Worm (Caenorhabditis elegans) whole organism, L4 larva: ENCODE measurements around the gene rpl-11.2.

Experiments
- D1046.2 ChIP-seq: fragments of 200-800 bp; sonication (Bioruptor generic); IDR thresholded peaks from 2 replicates; pipeline ENCODE4 v1.3.6; 2022; ENCODE audit warnings: missing genetic modification characterization, missing compliant biosample characterization
- F10B5.3 ChIP-seq: sonication (generic microtip); optimal IDR thresholded peaks from 2 replicates; lab custom pipeline; 2016; ENCODE audit warnings: mild to moderate bottlenecking, missing genetic modification characterization, missing compliant biosample characterization
- F26F4.8 ChIP-seq: fragments of 200-800 bp; sonication (Bioruptor generic); conservative IDR thresholded peaks from 2 replicates; pipeline ENCODE4 v1.3.6; 2022; ENCODE audit warnings: missing genetic modification characterization, missing compliant biosample characterization
- F37D6.2 ChIP-seq: sonication (generic microtip); optimal IDR thresholded peaks from 2 replicates; lab custom pipeline; 2016; ENCODE audit warnings: mild to moderate bottlenecking, missing genetic modification characterization, missing compliant biosample characterization
- T20F7.1 ChIP-seq: fragments of 200-800 bp; sonication (Bioruptor generic); optimal IDR thresholded peaks from 2 replicates; lab custom pipeline; 2018; ENCODE audit warnings: mild to moderate bottlenecking, missing genetic modification characterization, missing compliant biosample characterization
- Y48G9A.11 ChIP-seq: fragments of 200-800 bp; sonication (Bioruptor generic); IDR thresholded peaks from 2 replicates; pipeline ENCODE4 v1.3.6; 2022; ENCODE audit warnings: missing genetic modification reagents, missing genetic modification characterization, missing compliant biosample characterization
- Y5F2A.4 ChIP-seq: fragments of 200-800 bp; sonication (Bioruptor generic); optimal IDR thresholded peaks from 2 replicates; lab custom pipeline; 2018; ENCODE audit warnings: mild to moderate bottlenecking, missing genetic modification characterization, missing compliant biosample characterization
- Y75B8A.6 ChIP-seq: fragments of 200-800 bp; sonication (Bioruptor generic); IDR thresholded peaks from 2 replicates; pipeline ENCODE4 v1.3.6; 2022; ENCODE audit warnings: missing genetic modification reagents, missing genetic modification characterization, missing compliant biosample characterization
- ZK337.2 ChIP-seq: fragments of 200-800 bp; sonication (Bioruptor generic); IDR thresholded peaks from 2 replicates; pipeline ENCODE4 v1.3.6; 2022; ENCODE audit warnings: missing genetic modification reagents, missing genetic modification characterization, missing compliant biosample characterization
- aha-1 ChIP-seq: fragments of 150-350 bp; peaks from one replicate; lab custom pipeline; 2014; ENCODE audit warnings: missing biosample characterization, missing genetic modification characterization
- aly-2 ChIP-seq: sonication (generic microtip); optimal IDR thresholded peaks from 2 replicates; lab custom pipeline; 2018; ENCODE audit warnings: missing biosample characterization, missing genetic modification characterization
- ama-1 ChIP-seq: fragments of 150-350 bp; optimal IDR thresholded peaks from 2 replicates; lab custom pipeline; 2014; ENCODE audit warnings: inconsistent platforms, mixed read lengths
- arid-1 ChIP-seq: fragments of 200-800 bp; sonication (Bioruptor generic); conservative IDR thresholded peaks from 2 replicates; pipeline ENCODE4 v1.3.6; 2022; ENCODE audit warnings: missing genetic modification reagents, missing genetic modification characterization, missing compliant biosample characterization
- attf-4 ChIP-seq: sonication (generic microtip); optimal IDR thresholded peaks from 3 replicates; lab custom pipeline; 2017; ENCODE audit warnings: missing biosample characterization, missing genetic modification characterization
- ceh-28 ChIP-seq: fragments of 150-350 bp; optimal IDR thresholded peaks from 2 replicates; lab custom pipeline; 2014; ENCODE audit warnings: missing biosample characterization, missing genetic modification reagents, missing genetic modification characterization
- ceh-32 ChIP-seq: sonication (generic microtip); optimal IDR thresholded peaks from 2 replicates; lab custom pipeline; 2016; ENCODE audit warnings: mild to moderate bottlenecking, missing genetic modification characterization, missing compliant biosample characterization; ENCODE audit not compliant: poor library complexity
- ceh-62 ChIP-seq: sonication (generic microtip); optimal IDR thresholded peaks from 2 replicates; lab custom pipeline; 2017; ENCODE audit warnings: missing biosample characterization, missing genetic modification characterization
- ceh-82 ChIP-seq: sonication (generic microtip); optimal IDR thresholded peaks from 2 replicates; lab custom pipeline; 2017; ENCODE audit warnings: missing biosample characterization, missing genetic modification characterization
- ces-1 ChIP-seq: fragments of 150-350 bp; sonication (generic microtip); optimal IDR thresholded peaks from 4 replicates; lab custom pipeline; 2014; ENCODE audit warnings: missing biosample characterization, missing genetic modification reagents, missing genetic modification characterization
- cey-2 ChIP-seq: sonication (generic microtip); optimal IDR thresholded peaks from 3 replicates; lab custom pipeline; 2017; ENCODE audit warnings: missing genetic modification characterization, mild to moderate bottlenecking, missing compliant biosample characterization, antibody characterized with exemption, borderline replicate concordance; ENCODE audit not compliant: insufficient read depth
- ctbp-1 ChIP-seq: fragments of 200-800 bp; sonication (Bioruptor generic); IDR thresholded peaks from 2 replicates; pipeline ENCODE4 v1.3.6; 2022; ENCODE audit warnings: missing genetic modification reagents, missing genetic modification characterization, missing compliant biosample characterization
- daf-12 ChIP-seq: fragments of 150-350 bp; optimal IDR thresholded peaks from 2 replicates; lab custom pipeline; 2014; ENCODE audit warnings: missing biosample characterization, missing genetic modification reagents, missing genetic modification characterization
- daf-8 ChIP-seq: fragments of 200-800 bp; sonication (Bioruptor generic); IDR thresholded peaks from 2 replicates; pipeline ENCODE4 v1.3.6; 2022; ENCODE audit warnings: missing genetic modification characterization, missing compliant biosample characterization
- dmd-6 ChIP-seq: fragments of 200-800 bp; sonication (Bioruptor generic); IDR thresholded peaks from 2 replicates; pipeline ENCODE4 v1.3.6; 2022; ENCODE audit warnings: missing genetic modification reagents, missing genetic modification characterization, missing compliant biosample characterization
- dmd-8 ChIP-seq: fragments of 200-800 bp; sonication (Bioruptor generic); IDR thresholded peaks from 2 replicates; pipeline ENCODE4 v1.3.6; 2022; ENCODE audit warnings: missing genetic modification characterization, missing compliant biosample characterization
- dmd-9 ChIP-seq: fragments of 200-800 bp; sonication (Bioruptor generic); IDR thresholded peaks from 2 replicates; pipeline ENCODE4 v1.3.6; 2022; ENCODE audit warnings: missing genetic modification reagents, missing genetic modification characterization, missing compliant biosample characterization
- egl-43 ChIP-seq: fragments of 200-800 bp; sonication (Bioruptor generic); IDR thresholded peaks from 2 replicates; pipeline ENCODE4 v1.3.6; 2022; ENCODE audit warnings: missing genetic modification reagents, missing genetic modification characterization, missing compliant biosample characterization
- fos-1 ChIP-seq: fragments of 150-350 bp; optimal IDR thresholded peaks from 2 replicates; lab custom pipeline; 2014; ENCODE audit warnings: missing biosample characterization, missing genetic modification characterization
- hlh-11 ChIP-seq: fragments of 200-800 bp; sonication (Bioruptor generic); optimal IDR thresholded peaks from 2 replicates; lab custom pipeline; 2018; ENCODE audit warnings: mild to moderate bottlenecking, missing genetic modification characterization, missing compliant biosample characterization
- jun-1 ChIP-seq: fragments of 150-350 bp; optimal IDR thresholded peaks from 2 replicates; lab custom pipeline; 2014; ENCODE audit warnings: missing biosample characterization, missing genetic modification reagents, missing genetic modification characterization
- lin-15B ChIP-seq: fragments of 150-350 bp; sonication (generic microtip); optimal IDR thresholded peaks from 3 replicates; lab custom pipeline; 2014; ENCODE audit warnings: missing biosample characterization, missing genetic modification characterization
- lin-29 ChIP-seq: fragments of 200-800 bp; sonication (Bioruptor generic); IDR thresholded peaks from 2 replicates; pipeline ENCODE4 v1.3.6; 2022; ENCODE audit warnings: missing genetic modification reagents, missing genetic modification characterization, missing compliant biosample characterization
- madf-9 ChIP-seq: fragments of 200-800 bp; sonication (Bioruptor generic); conservative IDR thresholded peaks from 2 replicates; pipeline ENCODE4 v1.3.6; 2022; ENCODE audit warnings: missing genetic modification reagents, missing genetic modification characterization, missing compliant biosample characterization
- mdl-1 ChIP-seq, 2 experiments: fragments of 150-350 bp in 1 of 2; sonication (generic microtip) in 1 of 2; optimal IDR thresholded peaks; 2 replicates each; lab custom pipeline; 2014 to 2017; ENCODE audit warnings: missing biosample characterization in 2 of 2, missing genetic modification characterization in 2 of 2
- mes-2 ChIP-seq: sonication (generic microtip); optimal IDR thresholded peaks from 2 replicates; lab custom pipeline; 2016; ENCODE audit warnings: missing genotype, mild to moderate bottlenecking, missing genetic modification characterization, missing compliant biosample characterization; ENCODE audit not compliant: poor library complexity, severe bottlenecking
- nhr-25 ChIP-seq: sonication (generic microtip); optimal IDR thresholded peaks from 2 replicates; lab custom pipeline; 2017; ENCODE audit warnings: missing genetic modification characterization, mild to moderate bottlenecking, missing compliant biosample characterization, antibody characterized with exemption, moderate library complexity, borderline replicate concordance; ENCODE audit not compliant: insufficient read depth
- nhr-28 ChIP-seq: fragments of 150-350 bp; optimal IDR thresholded peaks from 2 replicates; lab custom pipeline; 2014; ENCODE audit warnings: missing biosample characterization, missing genetic modification characterization
- nhr-41 ChIP-seq: fragments of 200-800 bp; sonication (Bioruptor generic); IDR thresholded peaks from 2 replicates; pipeline ENCODE4 v1.3.6; 2022; ENCODE audit warnings: missing genetic modification reagents, missing genetic modification characterization, missing compliant biosample characterization
- nhr-76 ChIP-seq: fragments of 150-350 bp; optimal IDR thresholded peaks from 2 replicates; lab custom pipeline; 2014; ENCODE audit warnings: missing biosample characterization, missing genetic modification characterization
- nhr-77 ChIP-seq: fragments of 150-350 bp; optimal IDR thresholded peaks from 2 replicates; lab custom pipeline; 2014; ENCODE audit warnings: missing biosample characterization, missing genetic modification characterization
- pqm-1 ChIP-seq: sonication (generic microtip); optimal IDR thresholded peaks from 2 replicates; lab custom pipeline; 2017; ENCODE audit warnings: missing biosample characterization, missing genetic modification characterization
- rbr-2 ChIP-seq: sonication (generic microtip); optimal IDR thresholded peaks from 2 replicates; lab custom pipeline; 2016; ENCODE audit warnings: missing genotype, missing genetic modification characterization, missing compliant biosample characterization
- saeg-2 ChIP-seq: fragments of 200-800 bp; sonication (Bioruptor generic); IDR thresholded peaks from 2 replicates; pipeline ENCODE4 v1.3.6; 2022; ENCODE audit warnings: missing genetic modification reagents, missing genetic modification characterization, missing compliant biosample characterization
- sdz-12 ChIP-seq: fragments of 200-800 bp; sonication (Bioruptor generic); optimal IDR thresholded peaks from 2 replicates; lab custom pipeline; 2018; ENCODE audit warnings: mild to moderate bottlenecking, missing genetic modification characterization, missing compliant biosample characterization
- spr-1 ChIP-seq: sonication (generic microtip); optimal IDR thresholded peaks from 2 replicates; lab custom pipeline; 2016; ENCODE audit warnings: mild to moderate bottlenecking, missing genetic modification characterization, missing compliant biosample characterization
- spr-3 ChIP-seq: fragments of 200-800 bp; sonication (Bioruptor generic); optimal IDR thresholded peaks from 2 replicates; lab custom pipeline; 2018; ENCODE audit warnings: mild to moderate bottlenecking, missing genetic modification characterization, missing compliant biosample characterization
- vab-7 ChIP-seq: fragments of 200-800 bp; sonication (Bioruptor generic); IDR thresholded peaks from 2 replicates; pipeline ENCODE4 v1.3.6; 2022; ENCODE audit warnings: missing genetic modification reagents, missing genetic modification characterization, missing compliant biosample characterization
- zfp-2 ChIP-seq: sonication (generic microtip); optimal IDR thresholded peaks from 2 replicates; lab custom pipeline; 2016; ENCODE audit warnings: mild to moderate bottlenecking, missing genetic modification characterization, missing compliant biosample characterization
- zip-2 ChIP-seq: fragments of 150-350 bp; optimal IDR thresholded peaks from 2 replicates; lab custom pipeline; 2014; ENCODE audit warnings: missing biosample characterization, missing genetic modification characterization
- ztf-11 ChIP-seq: fragments of 150-350 bp; optimal IDR thresholded peaks from 2 replicates; lab custom pipeline; 2014; ENCODE audit warnings: missing biosample characterization, missing genetic modification characterization
- ztf-7 ChIP-seq: fragments of 150-350 bp; optimal IDR thresholded peaks from 2 replicates; lab custom pipeline; 2014; ENCODE audit warnings: missing biosample characterization, missing genetic modification characterization

The rpl-11.2 gene

DNA sequence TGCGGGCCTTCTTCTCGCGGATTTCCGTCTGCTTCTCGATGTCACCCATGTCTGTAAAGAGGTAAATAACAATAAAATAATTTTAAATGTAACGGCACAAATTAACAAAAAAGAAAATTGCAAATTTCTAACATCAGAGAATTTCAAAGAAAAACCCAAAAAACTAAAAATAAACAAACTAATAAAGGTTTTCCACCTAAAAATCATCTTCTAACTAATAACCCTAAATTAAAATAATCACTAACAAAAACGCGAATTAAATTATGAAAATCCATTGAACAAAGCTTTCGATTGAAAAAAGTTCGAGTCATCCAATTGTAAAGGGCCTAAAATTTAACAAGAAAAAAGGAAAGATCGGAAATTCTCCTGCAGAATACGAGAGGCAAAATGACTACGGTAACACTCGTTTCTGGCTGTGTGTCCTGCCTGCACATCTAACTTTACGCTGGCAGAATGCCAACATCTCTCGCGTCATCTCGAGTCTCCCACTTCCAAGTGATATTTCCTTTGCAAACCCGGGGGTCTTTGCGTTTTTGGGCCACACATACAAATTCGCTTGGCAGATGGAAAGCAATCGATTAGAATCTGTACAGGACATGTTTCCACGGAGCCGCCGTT lies at the start of gene rpl-11.2 (continued):
- TF ChIP-seq saeg-2 (GFP tag; lab: Robert Waterston, UW) (peak; percentile 85), Y5F2A.4 (GFP tag; lab: Kevin White, UChicago) (no peak), ztf-11 (tag; lab: Kevin White, UChicago) (no peak), madf-9 (GFP tag; lab: Robert Waterston, UW) (peak; percentile 84), dmd-9 (GFP tag; lab: Robert Waterston, UW) (peak; percentile 65), dmd-8 (GFP tag; lab: Robert Waterston, UW) (peak; percentile 49; the same call in 1 of the 2 replicates), fos-1 (tag; lab: Kevin White, UChicago) (no peak), nhr-28 (tag; lab: Kevin White, UChicago) (peak; percentile 89), nhr-25 (tag; lab: Kevin White, UChicago) (peak; percentile 96), F10B5.3 (tag; lab: Kevin White, UChicago) (peak; percentile 70), jun-1 (tag; lab: Kevin White, UChicago) (peak; percentile 84), D1046.2 (GFP tag; lab: Robert Waterston, UW) (peak; percentile 100), ama-1 (lab: Kevin White, UChicago) (peak; percentile 73), Y75B8A.6 (GFP tag; lab: Robert Waterston, UW) (peak; percentile 85), ceh-32 (tag; lab: Kevin White, UChicago) (peak; percentile 40), nhr-76 (no peak), pqm-1 (peak; percentile 58), lin-15B (tag; lab: Kevin White, UChicago) (peak; percentile 53), aha-1 (peak; percentile 100), ztf-7 (tag; lab: Kevin White, UChicago) (peak; percentile 88), ceh-62 (tag; lab: Kevin White, UChicago) (no peak), F37D6.2 (tag; lab: Kevin White, UChicago) (peak; percentile 92), arid-1 (GFP tag; lab: Robert Waterston, UW) (no peak; the same call in none of the 2 replicates), hlh-11 (tag; lab: Kevin White, UChicago) (peak; percentile 96), ceh-82 (tag; lab: Kevin White, UChicago) (no peak), rbr-2 (peak; percentile 97), daf-8 (GFP tag; lab: Robert Waterston, UW) (no peak), nhr-77 (tag; lab: Kevin White, UChicago) (peak; percentile 97), zip-2 (tag; lab: Kevin White, UChicago) (peak; percentile 46), lin-29 (GFP tag; lab: Robert Waterston, UW) (peak; percentile 57; the same call in 1 of the 2 replicates), Y48G9A.11 (GFP tag; lab: Robert Waterston, UW) (no peak), ZK337.2 (no peak), egl-43 (no peak; the same call in none of the 2 replicates), zfp-2 (tag; lab: Kevin White, UChicago) (peak; percentile 96), aly-2 (no peak), attf-4 (tag; lab: Kevin White, UChicago) (peak; percentile 36), cey-2 (no peak), mdl-1 (tag; optimal IDR thresholded peaks at IDR 0.05; lab: Kevin White, UChicago) (peak in 1 of 2 experiments; percentile 80), ces-1 (peak; percentile 73), spr-1 (tag; lab: Kevin White, UChicago) (peak; percentile 91), mes-2 (tag; lab: Kevin White, UChicago) (peak; percentile 93), daf-12 (no peak), ctbp-1 (GFP tag; lab: Robert Waterston, UW) (peak; percentile 91), F26F4.8 (GFP tag; lab: Robert Waterston, UW) (no peak), nhr-41 (GFP tag; lab: Robert Waterston, UW) (no peak), vab-7 (no peak; the same call in none of the 2 replicates), ceh-28 (tag; lab: Kevin White, UChicago) (peak; percentile 49), T20F7.1 (GFP tag; lab: Kevin White, UChicago) (peak; percentile 86), sdz-12 (GFP tag; lab: Kevin White, UChicago) (no peak), spr-3 (peak; percentile 58), dmd-6 (peak; percentile 96)
